Fruit fly (Drosophila melanogaster): Measurements from ENCODE around the gene CG32024.
A peak's percentile ranks its signal among the peaks of the same experiment; 100 is the strongest.

CG32024 gene

dm6 chr3L:8772998-8773684 is 34.3 kb upstream of the CG32024 start (continued):
- TF ChIP-seq Nf-YC (tag; optimal IDR thresholded peaks at IDR 0.05) = peak; percentile 43
- no peak for TF ChIP-seq CG3281 (GFP tag; optimal IDR thresholded peaks at IDR 0.05)
- peak; percentile 31; the same call in 2 of the 3 replicates for TF ChIP-seq ase (GFP tag; IDR thresholded peaks at IDR 0.05)
- peak; percentile 74 for TF ChIP-seq odd (GFP tag; optimal IDR thresholded peaks at IDR 0.05)
- no peak for TF ChIP-seq CG6791 (GFP tag; IDR thresholded peaks at IDR 0.05; ENCODE audit: partially characterized antibody)
- TF ChIP-seq gsb (GFP tag; IDR thresholded peaks at IDR 0.05) = no peak
- TF ChIP-seq CG7357 (GFP tag; IDR thresholded peaks at IDR 0.05) = 0 out of 3 replicates have a peak, but pooled peaks have one; percentile 32
- peak; percentile 40 for TF ChIP-seq Hr3 (GFP tag; optimal IDR thresholded peaks at IDR 0.05)
- no peak for TF ChIP-seq GATAe (GFP tag; conservative IDR thresholded peaks at IDR 0.05)
- no peak for TF ChIP-seq pb (GFP tag; optimal IDR thresholded peaks at IDR 0.05)
- no peak for TF ChIP-seq NFAT (GFP tag; IDR thresholded peaks at IDR 0.05)
- no peak for TF ChIP-seq CG7745 (tag; optimal IDR thresholded peaks at IDR 0.05)
- TF ChIP-seq tap (tag; optimal IDR thresholded peaks at IDR 0.05) = peak; percentile 67
- TF ChIP-seq CG3847 (GFP tag; IDR thresholded peaks at IDR 0.05) = peak; percentile 51
- TF ChIP-seq CG11723 (GFP tag; optimal IDR thresholded peaks at IDR 0.05) = peak; percentile 63
- TF ChIP-seq ind (GFP tag; optimal IDR thresholded peaks at IDR 0.05) = peak; percentile 55
- peak; percentile 53 for TF ChIP-seq CG12659 (GFP tag; optimal IDR thresholded peaks at IDR 0.05)
- TF ChIP-seq Ptx1 (GFP tag; IDR thresholded peaks at IDR 0.05) = peak; percentile 72
- TF ChIP-seq bcd (GFP tag; optimal IDR thresholded peaks at IDR 0.05) = peak; percentile 60
- TF ChIP-seq mam (GFP tag; optimal IDR thresholded peaks at IDR 0.05) = no peak
- TF ChIP-seq Bteb2 (GFP tag; optimal IDR thresholded peaks at IDR 0.05) = peak; percentile 28
- peak; percentile 5; the same call in 1 of the 2 replicates for TF ChIP-seq Oaz (GFP tag; IDR thresholded peaks at IDR 0.05)
- TF ChIP-seq CG10366 (GFP tag; IDR thresholded peaks at IDR 0.05) = peak; percentile 56; the same call in 1 of the 2 replicates
- TF ChIP-seq CG11560 (tag; IDR thresholded peaks at IDR 0.05) = no peak
- TF ChIP-seq Sin3A (optimal IDR thresholded peaks at IDR 0.05) = no peak
- TF ChIP-seq CG15479 (GFP tag; optimal IDR thresholded peaks at IDR 0.05) = no peak
- no peak for TF ChIP-seq disco-r (GFP tag; optimal IDR thresholded peaks at IDR 0.05)
- TF ChIP-seq Dip3 (GFP tag; optimal IDR thresholded peaks at IDR 0.05) = peak; percentile 23
- peak; percentile 79 for TF ChIP-seq gcm (GFP tag; optimal IDR thresholded peaks at IDR 0.05)
- peak; percentile 39 for TF ChIP-seq CG11398 (GFP tag; optimal IDR thresholded peaks at IDR 0.05)
- TF ChIP-seq CTCF (GFP tag; optimal IDR thresholded peaks at IDR 0.05) = no peak
- peak; percentile 62 for TF ChIP-seq jing (GFP tag; optimal IDR thresholded peaks at IDR 0.05)
- TF ChIP-seq E2f1 (GFP tag; IDR thresholded peaks at IDR 0.05) = peak; percentile 56
- no peak for TF ChIP-seq eyg (GFP tag; optimal IDR thresholded peaks at IDR 0.05)
- peak; percentile 74 for TF ChIP-seq sd (tag; optimal IDR thresholded peaks at IDR 0.05)
- no peak for TF ChIP-seq bbx (GFP tag; IDR thresholded peaks at IDR 0.05; ENCODE audit: partially characterized antibody)
- TF ChIP-seq CG30431 (GFP tag; optimal IDR thresholded peaks at IDR 0.05) = peak; percentile 31
- peak; percentile 18 for TF ChIP-seq CG17802 (tag; optimal IDR thresholded peaks at IDR 0.05)
- peak; percentile 66 for TF ChIP-seq CG12236 (GFP tag; optimal IDR thresholded peaks at IDR 0.05)
- peak; percentile 57; the same call in 1 of the 2 replicates for TF ChIP-seq sisA (GFP tag; IDR thresholded peaks at IDR 0.05)
- TF ChIP-seq CG15601 (tag; optimal IDR thresholded peaks at IDR 0.05) = peak; percentile 83
- no peak for TF ChIP-seq her (GFP tag; optimal IDR thresholded peaks at IDR 0.05)
- peak; percentile 62 for TF ChIP-seq CG4820 (GFP tag; optimal IDR thresholded peaks at IDR 0.05)
- TF ChIP-seq az2 (GFP tag; optimal IDR thresholded peaks at IDR 0.05) = peak; percentile 72
- TF ChIP-seq CG10462 (GFP tag; optimal IDR thresholded peaks at IDR 0.05) = peak; percentile 2
- peak; percentile 62; the same call in 1 of the 2 replicates for TF ChIP-seq ara (GFP tag; IDR thresholded peaks at IDR 0.05)
- TF ChIP-seq CG18262 (tag; optimal IDR thresholded peaks at IDR 0.05) = peak; percentile 86
- peak; percentile 55 for TF ChIP-seq Fer3 (tag; optimal IDR thresholded peaks at IDR 0.05)
- no peak for TF ChIP-seq Dfd (GFP tag; optimal IDR thresholded peaks at IDR 0.05)
- no peak for TF ChIP-seq CG8478 (optimal IDR thresholded peaks at IDR 0.05)
- TF ChIP-seq CG1602 (GFP tag; optimal IDR thresholded peaks at IDR 0.05) = peak; percentile 60
- TF ChIP-seq slbo (GFP tag; IDR thresholded peaks at IDR 0.05) = 0 out of 2 replicates have a peak, but pooled peaks have one; percentile 36

Data from whole organism, embryonic.